Fruit fly (Drosophila melanogaster) whole organism, wandering third instar larva: Measurements from ENCODE around the gene CG45075.
A peak's percentile ranks its signal among the peaks of the same experiment; 100 is the strongest.

Experiments used
- Abd-B ChIP-seq: fragments of >200 bp; optimal IDR thresholded peaks from 2 replicates; lab custom pipeline; 2017; ENCODE audit warnings: missing biosample characterization, missing genetic modification characterization
- CG32264 ChIP-seq: fragments of 200-800 bp; sonication (Bioruptor generic); optimal IDR thresholded peaks from 2 replicates; lab custom pipeline; 2016; ENCODE audit warnings: missing biosample characterization, missing genetic modification characterization
- CG9705 ChIP-seq: fragments of 200-800 bp; sonication (Bioruptor generic); optimal IDR thresholded peaks from 2 replicates; lab custom pipeline; 2018; ENCODE audit warnings: missing biosample characterization, mild to moderate bottlenecking, missing genetic modification characterization
- CrebA ChIP-seq: fragments of 200-800 bp; sonication (Bioruptor generic); optimal IDR thresholded peaks from 2 replicates; lab custom pipeline; 2016; ENCODE audit warnings: missing biosample characterization, mild to moderate bottlenecking, missing genetic modification characterization, borderline replicate concordance
- Dfd ChIP-seq: fragments of >200 bp; optimal IDR thresholded peaks from 2 replicates; lab custom pipeline; 2017; ENCODE audit warnings: missing biosample characterization, missing genetic modification characterization
- Dif ChIP-seq: fragments of 200-275, 200-300 bp; sonication (Bioruptor generic); optimal IDR thresholded peaks from 2 replicates; lab custom pipeline; 2018; ENCODE audit warnings: missing biosample characterization, missing genetic modification characterization; ENCODE audit not compliant: partially characterized antibody
- GATAd ChIP-seq: sonication (Bioruptor generic); optimal IDR thresholded peaks from 2 replicates; lab custom pipeline; 2016; ENCODE audit warnings: missing biosample characterization, missing genetic modification characterization
- HLH106 ChIP-seq: fragments of 200-800 bp; optimal IDR thresholded peaks from 3 replicates; lab custom pipeline; 2019; ENCODE audit warnings: missing biosample characterization, mild to moderate bottlenecking, missing genetic modification characterization, moderate library complexity
- Hnf4 ChIP-seq: fragments of 200-800 bp; sonication (Bioruptor generic); optimal IDR thresholded peaks from 2 replicates; lab custom pipeline; 2016; ENCODE audit warnings: missing biosample characterization, mild to moderate bottlenecking, missing genetic modification characterization
- Hr78 ChIP-seq: fragments of >200 bp; optimal IDR thresholded peaks from 2 replicates; lab custom pipeline; 2017; ENCODE audit warnings: missing biosample characterization, missing genetic modification characterization
- Hr83 ChIP-seq: fragments of 200-300 bp; sonication (Bioruptor generic); optimal IDR thresholded peaks from 2 replicates; lab custom pipeline; 2016; ENCODE audit warnings: missing biosample characterization, mild to moderate bottlenecking, missing genetic modification characterization, moderate library complexity; ENCODE audit not compliant: poor library complexity, severe bottlenecking
- Jra ChIP-seq: sonication (Bioruptor generic); optimal IDR thresholded peaks from 2 replicates; lab custom pipeline; 2016; ENCODE audit warnings: missing biosample characterization, missing genetic modification characterization
- Mio ChIP-seq: sonication (Bioruptor generic); optimal IDR thresholded peaks from 2 replicates; lab custom pipeline; 2016; ENCODE audit warnings: missing biosample characterization, missing genetic modification characterization
- Myc ChIP-seq: fragments of >200 bp; optimal IDR thresholded peaks from 2 replicates; lab custom pipeline; 2017
- N ChIP-seq: fragments of >200 bp; optimal IDR thresholded peaks from 2 replicates; lab custom pipeline; 2018; ENCODE audit warnings: missing biosample characterization, missing external identifiers, missing genetic modification characterization
- OdsH ChIP-seq: fragments of 200-800 bp; sonication (Bioruptor generic); optimal IDR thresholded peaks from 2 replicates; lab custom pipeline; 2016; ENCODE audit warnings: missing biosample characterization, mild to moderate bottlenecking, missing genetic modification characterization
- Rel ChIP-seq, 2 experiments: fragments of 200-800 bp; sonication (Bioruptor generic) in 1 of 2; optimal IDR thresholded peaks; 2 replicates in 1 of 2; 3 replicates in 1 of 2; lab custom pipeline; 2016 to 2019; ENCODE audit warnings: mild to moderate bottlenecking in 2 of 2, missing biosample characterization in 2 of 2, missing genetic modification characterization in 2 of 2, moderate library complexity in 1 of 2
- Sp1 ChIP-seq: fragments of 200-800 bp; sonication (Bioruptor generic); optimal IDR thresholded peaks from 3 replicates; lab custom pipeline; 2019; ENCODE audit warnings: missing biosample characterization, mild to moderate bottlenecking, missing genetic modification characterization, moderate library complexity
- Vsx2 ChIP-seq: fragments of 200-300, 225-300 bp; sonication (Bioruptor generic); optimal IDR thresholded peaks from 2 replicates; lab custom pipeline; 2018; ENCODE audit warnings: missing biosample characterization, missing genetic modification characterization; ENCODE audit not compliant: partially characterized antibody
- br ChIP-seq: fragments of 200-800 bp; sonication (Bioruptor generic); optimal IDR thresholded peaks from 2 replicates; lab custom pipeline; 2016; ENCODE audit warnings: missing biosample characterization, missing genetic modification characterization
- brk ChIP-seq: fragments of 200-800 bp; sonication (Bioruptor generic); optimal IDR thresholded peaks from 2 replicates; lab custom pipeline; 2016; ENCODE audit warnings: missing biosample characterization, mild to moderate bottlenecking, missing genetic modification characterization
- dl ChIP-seq, 2 experiments: fragments of 175-275, 200-275 bp in 1 of 2; fragments of 200-275 bp in 1 of 2; sonication (Bioruptor generic); optimal IDR thresholded peaks; lab custom pipeline; 2018; ENCODE audit warnings: mild to moderate bottlenecking in 2 of 2, missing biosample characterization in 2 of 2, missing genetic modification characterization in 2 of 2, moderate library complexity in 2 of 2; ENCODE audit not compliant: partially characterized antibody in 2 of 2, insufficient read depth in 1 of 2
- dmrt93B ChIP-seq: fragments of 200-800 bp; sonication (Bioruptor generic); optimal IDR thresholded peaks from 2 replicates; lab custom pipeline; 2018; ENCODE audit warnings: missing biosample characterization, mild to moderate bottlenecking, missing genetic modification characterization
- dsf ChIP-seq: sonication (Bioruptor generic); optimal IDR thresholded peaks from 2 replicates; lab custom pipeline; 2016; ENCODE audit warnings: missing biosample characterization, missing genetic modification characterization, borderline replicate concordance
- ey ChIP-seq: fragments of 200-800 bp; sonication (Bioruptor generic); optimal IDR thresholded peaks from 2 replicates; lab custom pipeline; 2016; ENCODE audit warnings: missing biosample characterization, missing genetic modification characterization
- foxo ChIP-seq, 2 experiments: fragments of 200-800 bp; sonication (Bioruptor generic); optimal IDR thresholded peaks; 2 replicates in 1 of 2; 3 replicates in 1 of 2; lab custom pipeline; 2016 to 2017; ENCODE audit warnings: missing biosample characterization in 2 of 2, missing genetic modification characterization in 2 of 2
- fru ChIP-seq: fragments of 200-800 bp; sonication (Bioruptor generic); optimal IDR thresholded peaks from 3 replicates; lab custom pipeline; 2016; ENCODE audit warnings: missing biosample characterization, mild to moderate bottlenecking, missing genetic modification characterization
- h ChIP-seq: fragments of 200-800 bp; sonication (Bioruptor generic); optimal IDR thresholded peaks from 3 replicates; lab custom pipeline; 2016; ENCODE audit warnings: missing biosample characterization, mild to moderate bottlenecking, missing genetic modification characterization
- jim ChIP-seq: fragments of 175-275, 200-325 bp; sonication (Bioruptor generic); optimal IDR thresholded peaks from 2 replicates; lab custom pipeline; 2016; ENCODE audit warnings: missing biosample characterization, mild to moderate bottlenecking, missing genetic modification characterization
- lola ChIP-seq: fragments of >200 bp; optimal IDR thresholded peaks from 2 replicates; lab custom pipeline; 2017; ENCODE audit warnings: missing biosample characterization, missing genetic modification characterization
- pan ChIP-seq: fragments of >200 bp; optimal IDR thresholded peaks from 2 replicates; lab custom pipeline; 2017
- psq ChIP-seq: fragments of 200-800 bp; sonication (Bioruptor generic); optimal IDR thresholded peaks from 3 replicates; lab custom pipeline; 2017; ENCODE audit warnings: missing biosample characterization, mild to moderate bottlenecking, missing genetic modification characterization, moderate library complexity
- rgr ChIP-seq: fragments of 200-800 bp; sonication (Bioruptor generic); optimal IDR thresholded peaks from 3 replicates; lab custom pipeline; 2016; ENCODE audit warnings: missing biosample characterization, mild to moderate bottlenecking, missing genetic modification characterization
- sage ChIP-seq: fragments of 200-800 bp; sonication (Bioruptor generic); optimal IDR thresholded peaks from 2 replicates; lab custom pipeline; 2016; ENCODE audit warnings: missing biosample characterization, mild to moderate bottlenecking, missing genetic modification characterization
- sv ChIP-seq: fragments of 200-800 bp; sonication (Bioruptor generic); optimal IDR thresholded peaks from 3 replicates; lab custom pipeline; 2016; ENCODE audit warnings: missing biosample characterization, missing genetic modification characterization
- tai ChIP-seq: sonication (Bioruptor generic); optimal IDR thresholded peaks from 2 replicates; lab custom pipeline; 2016; ENCODE audit warnings: missing biosample characterization, missing genetic modification characterization
- usp ChIP-seq: fragments of >200 bp; optimal IDR thresholded peaks from 2 replicates; lab custom pipeline; 2017; ENCODE audit warnings: missing biosample characterization, missing genetic modification characterization
- woc ChIP-seq: sonication (Bioruptor generic); optimal IDR thresholded peaks from 2 replicates; lab custom pipeline; 2016; ENCODE audit warnings: missing biosample characterization, mild to moderate bottlenecking, missing genetic modification characterization

The CG45075 gene

dm6 chr2L:6087685-6088084 lies 3.5 kb upstream of the CG45075 start:
- TF ChIP-seq Sp1 (GFP tag; lab: Kevin White, UChicago) (peak; percentile 18), Hr83 (GFP tag; lab: Kevin White, UChicago) (peak; percentile 64), psq (GFP tag; lab: Kevin White, UChicago) (no peak), jim (GFP tag; lab: Kevin White, UChicago) (peak; percentile 26), Myc (lab: Kevin White, UChicago) (no peak), br (GFP tag; lab: Kevin White, UChicago) (peak; percentile 12), Hr78 (GFP tag; lab: Kevin White, UChicago) (no peak), N (no peak), Hnf4 (no peak), Rel (GFP tag; optimal IDR thresholded peaks at IDR 0.05; lab: Kevin White, UChicago) (no peak), Rel (tag; optimal IDR thresholded peaks at IDR 0.05; lab: Kevin White, UChicago) (peak; percentile 88), sv (GFP tag; lab: Kevin White, UChicago) (no peak), Dif (peak; percentile 24)

DNA sequence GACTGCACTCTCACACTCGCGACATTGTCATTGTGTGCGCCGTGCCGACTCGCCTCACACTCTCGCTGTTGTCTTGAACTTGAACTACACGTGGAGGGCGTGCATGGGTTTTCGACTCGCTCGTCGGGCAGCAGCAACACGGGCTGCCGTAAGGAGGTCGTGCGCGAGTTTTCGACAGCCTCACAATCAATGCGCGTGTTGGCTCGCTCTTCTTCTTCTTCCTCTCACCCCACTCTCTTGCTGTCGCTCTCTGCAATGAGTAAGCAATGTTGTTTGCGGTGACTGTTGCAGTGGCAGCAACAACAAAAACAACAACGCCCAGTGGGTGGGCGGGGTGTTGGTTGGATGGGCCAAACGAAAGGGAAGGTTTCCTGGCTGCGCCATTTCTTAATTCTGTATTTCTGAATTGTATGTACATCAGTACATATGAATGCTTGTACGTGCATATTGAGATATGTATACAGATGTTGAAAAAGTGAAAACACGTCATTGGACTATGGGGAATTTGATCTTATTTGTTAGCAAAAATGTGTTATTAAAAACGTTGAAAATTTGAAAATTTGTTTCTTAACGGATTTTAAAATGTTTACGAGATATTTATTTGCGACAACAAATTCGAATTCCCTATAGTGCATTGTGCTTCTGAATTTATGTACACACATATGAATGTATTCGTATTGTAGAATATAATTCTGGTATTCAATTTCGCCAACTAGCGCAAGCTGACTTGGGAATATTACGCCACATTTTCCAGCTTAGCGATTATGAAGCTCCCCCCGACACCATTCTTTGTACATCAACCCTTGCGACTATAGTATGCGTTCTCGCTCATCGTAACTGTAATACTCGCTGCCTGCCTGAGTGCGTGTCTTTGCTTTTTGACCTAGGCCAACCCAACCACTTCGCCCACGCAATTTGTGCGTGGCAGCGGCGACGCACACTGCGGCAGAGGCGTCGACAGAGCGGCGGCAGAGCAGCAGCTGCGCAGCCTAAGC lies 2.5 kb upstream of the CG45075 start:
- TF ChIP-seq sv (GFP tag; lab: Kevin White, UChicago) (no peak), CrebA (no peak), br (GFP tag; lab: Kevin White, UChicago) (peak; percentile 22), woc (no peak), brk (GFP tag; lab: Kevin White, UChicago) (no peak), dsf (GFP tag; lab: Kevin White, UChicago) (no peak), lola (GFP tag; lab: Kevin White, UChicago) (no peak), GATAd (GFP tag; lab: Kevin White, UChicago) (no peak), h (GFP tag; lab: Kevin White, UChicago) (peak; percentile 95), fru (GFP tag; lab: Kevin White, UChicago) (peak; percentile 46), OdsH (no peak), foxo (GFP tag; optimal IDR thresholded peaks at IDR 0.05; lab: Kevin White, UChicago) (no peak), usp (GFP tag; lab: Kevin White, UChicago) (no peak), sage (GFP tag; lab: Kevin White, UChicago) (peak; percentile 29), dl (GFP tag; optimal IDR thresholded peaks at IDR 0.05; lab: Kevin White, UChicago; ENCODE audit: insufficient read depth in 1 of 2, partially characterized antibody in 2 of 2) (peak; percentile 58 to 74), ey (GFP tag; lab: Kevin White, UChicago) (peak; percentile 6), Hr83 (GFP tag; lab: Kevin White, UChicago) (peak; percentile 9), tai (GFP tag; lab: Kevin White, UChicago) (peak; percentile 98), Vsx2 (peak; percentile 48), Mio (GFP tag; lab: Kevin White, UChicago) (no peak), dmrt93B (GFP tag; lab: Kevin White, UChicago) (no peak), HLH106 (peak; percentile 29), Abd-B (GFP tag; lab: Kevin White, UChicago) (no peak), Hr78 (GFP tag; lab: Kevin White, UChicago) (no peak), Dfd (GFP tag; lab: Kevin White, UChicago) (no peak), psq (GFP tag; lab: Kevin White, UChicago) (peak; percentile 56), N (no peak), Dif (peak; percentile 83), jim (GFP tag; lab: Kevin White, UChicago) (peak; percentile 39), rgr (GFP tag; lab: Kevin White, UChicago) (peak; percentile 27), CG9705 (GFP tag; lab: Kevin White, UChicago) (peak; percentile 21), Sp1 (GFP tag; lab: Kevin White, UChicago) (peak; percentile 49), pan (lab: Kevin White, UChicago) (no peak), CG32264 (no peak), Jra (GFP tag; lab: Kevin White, UChicago) (peak; percentile 96), Myc (lab: Kevin White, UChicago) (no peak), Rel (GFP tag; optimal IDR thresholded peaks at IDR 0.05; lab: Kevin White, UChicago) (no peak), Rel (tag; optimal IDR thresholded peaks at IDR 0.05; lab: Kevin White, UChicago) (peak; percentile 87), Hnf4 (no peak)
